Worm (Caenorhabditis elegans) whole organism, L3 larva: ENCODE measurements around the gene cng-3.

Experiments used
- R02D3.7 ChIP-seq: fragments of 150-350 bp; optimal IDR thresholded peaks from 2 replicates; lab custom pipeline; 2014; ENCODE audit warnings: missing biosample characterization, missing genetic modification characterization
- ZK546.5 ChIP-seq: sonication (generic microtip); optimal IDR thresholded peaks from 2 replicates; lab custom pipeline; 2017; ENCODE audit warnings: missing biosample characterization, missing genetic modification characterization
- aly-2 ChIP-seq: fragments of 150-350 bp; optimal IDR thresholded peaks from 2 replicates; lab custom pipeline; 2014; ENCODE audit warnings: missing biosample characterization, missing genetic modification characterization
- ama-1 ChIP-seq: fragments of 150-350 bp; optimal IDR thresholded peaks from 2 replicates; lab custom pipeline; 2018
- ceh-16 ChIP-seq: sonication (generic microtip); optimal IDR thresholded peaks from 2 replicates; lab custom pipeline; 2017; ENCODE audit warnings: missing biosample characterization, missing genetic modification characterization
- ceh-28 ChIP-seq: fragments of 150-350 bp; optimal IDR thresholded peaks from 2 replicates; lab custom pipeline; 2014; ENCODE audit warnings: missing biosample characterization, missing genetic modification reagents, missing genetic modification characterization
- ceh-82 ChIP-seq: fragments of 150-350 bp; optimal IDR thresholded peaks from 2 replicates; lab custom pipeline; 2014; ENCODE audit warnings: missing biosample characterization, missing genetic modification characterization
- ceh-9 ChIP-seq: sonication (generic microtip); optimal IDR thresholded peaks from 2 replicates; lab custom pipeline; 2018; ENCODE audit warnings: missing biosample characterization, missing genetic modification characterization
- daf-12 ChIP-seq: fragments of 150-350 bp; optimal IDR thresholded peaks from 2 replicates; lab custom pipeline; 2014; ENCODE audit warnings: missing biosample characterization, missing genetic modification reagents, missing genetic modification characterization
- egl-27 ChIP-seq: sonication (generic microtip); optimal IDR thresholded peaks from 4 replicates; lab custom pipeline; 2017; ENCODE audit warnings: missing biosample characterization, missing genetic modification reagents, missing genetic modification characterization
- egl-5 ChIP-seq: fragments of 150-350 bp; optimal IDR thresholded peaks from 2 replicates; lab custom pipeline; 2017; ENCODE audit warnings: missing biosample characterization, missing genetic modification reagents, missing genetic modification characterization, inconsistent platforms
- elt-1 ChIP-seq: fragments of 150-350 bp; optimal IDR thresholded peaks from 2 replicates; lab custom pipeline; 2014; ENCODE audit warnings: missing biosample characterization, missing genetic modification characterization
- elt-2 ChIP-seq: sonication (generic microtip); optimal IDR thresholded peaks from 2 replicates; lab custom pipeline; 2016; ENCODE audit warnings: missing genetic modification reagents, mild to moderate bottlenecking, missing genetic modification characterization, missing compliant biosample characterization
- elt-3 ChIP-seq, 3 experiments: fragments of 150-350 bp in 1 of 3; sonication (generic microtip) in 2 of 3; optimal IDR thresholded peaks; 2 replicates in 2 of 3; 4 replicates in 1 of 3; lab custom pipeline; 2014 to 2017; ENCODE audit warnings: missing biosample characterization in 3 of 3, missing genetic modification characterization in 3 of 3
- fkh-10 ChIP-seq: sonication (generic microtip); optimal IDR thresholded peaks from 2 replicates; lab custom pipeline; 2017; ENCODE audit warnings: missing biosample characterization, missing genetic modification reagents, missing genetic modification characterization
- fos-1 ChIP-seq: fragments of 150-350 bp; optimal IDR thresholded peaks from 2 replicates; lab custom pipeline; 2014; ENCODE audit warnings: missing biosample characterization, missing genetic modification characterization
- lin-39 ChIP-seq: fragments of 150-350 bp; optimal IDR thresholded peaks from 2 replicates; lab custom pipeline; 2018; ENCODE audit warnings: missing biosample characterization, missing genetic modification reagents, missing genetic modification characterization
- lsy-12 ChIP-seq: sonication (generic microtip); optimal IDR thresholded peaks from 2 replicates; lab custom pipeline; 2016; ENCODE audit warnings: mild to moderate bottlenecking, missing genetic modification characterization, missing compliant biosample characterization
- mdl-1 ChIP-seq: fragments of 150-350 bp; optimal IDR thresholded peaks from 2 replicates; lab custom pipeline; 2014; ENCODE audit warnings: missing biosample characterization, missing genetic modification characterization
- mml-1 ChIP-seq: fragments of 150-350 bp; sonication (generic microtip); optimal IDR thresholded peaks from 3 replicates; lab custom pipeline; 2014; ENCODE audit warnings: missing biosample characterization, missing genetic modification characterization
- nfya-1 ChIP-seq: sonication (generic microtip); optimal IDR thresholded peaks from 2 replicates; lab custom pipeline; 2017; ENCODE audit warnings: missing genetic modification characterization, mild to moderate bottlenecking, missing compliant biosample characterization, antibody characterized with exemption, moderate library complexity; ENCODE audit not compliant: insufficient read depth
- nhr-11 ChIP-seq: fragments of 150-350 bp; optimal IDR thresholded peaks from 2 replicates; lab custom pipeline; 2014; ENCODE audit warnings: missing biosample characterization, missing genetic modification characterization
- nhr-23 ChIP-seq: fragments of 150-350 bp; optimal IDR thresholded peaks from 2 replicates; lab custom pipeline; 2014; ENCODE audit warnings: missing biosample characterization, missing genetic modification reagents, missing genetic modification characterization
- nhr-237 ChIP-seq: fragments of 150-350 bp; optimal IDR thresholded peaks from 2 replicates; lab custom pipeline; 2014; ENCODE audit warnings: missing biosample characterization, missing genetic modification characterization
- nhr-25 ChIP-seq: sonication (generic microtip); optimal IDR thresholded peaks from 2 replicates; lab custom pipeline; 2017; ENCODE audit warnings: missing biosample characterization, missing genetic modification characterization
- nhr-43 ChIP-seq: sonication (generic microtip); optimal IDR thresholded peaks from 2 replicates; lab custom pipeline; 2016; ENCODE audit warnings: mild to moderate bottlenecking, missing genetic modification characterization, missing compliant biosample characterization; ENCODE audit not compliant: poor library complexity, severe bottlenecking
- nhr-76 ChIP-seq: fragments of 150-350 bp; sonication (generic microtip); optimal IDR thresholded peaks from 5 replicates; lab custom pipeline; 2014; ENCODE audit warnings: missing biosample characterization, missing genetic modification characterization
- nhr-77 ChIP-seq: fragments of 150-350 bp; optimal IDR thresholded peaks from 2 replicates; lab custom pipeline; 2014; ENCODE audit warnings: missing biosample characterization, missing genetic modification characterization
- pha-4 ChIP-seq: fragments of 150-350 bp; optimal IDR thresholded peaks from 2 replicates; lab custom pipeline; 2014; ENCODE audit warnings: missing biosample characterization, missing genetic modification reagents, missing genetic modification characterization
- skn-1 ChIP-seq: fragments of 150-350 bp; optimal IDR thresholded peaks from 2 replicates; lab custom pipeline; 2014; ENCODE audit warnings: missing biosample characterization, missing genetic modification characterization
- snpc-4 ChIP-seq: fragments of 150-350 bp; optimal IDR thresholded peaks from 2 replicates; lab custom pipeline; 2014; ENCODE audit warnings: missing biosample characterization, missing genetic modification characterization
- tbx-2 ChIP-seq: sonication (generic microtip); optimal IDR thresholded peaks from 2 replicates; lab custom pipeline; 2016; ENCODE audit warnings: mild to moderate bottlenecking, missing genetic modification characterization, missing compliant biosample characterization
- unc-62 ChIP-seq: fragments of 150-350 bp; sonication (generic microtip); optimal IDR thresholded peaks from 4 replicates; lab custom pipeline; 2014; ENCODE audit warnings: missing biosample characterization, missing genetic modification reagents, missing genetic modification characterization
- ztf-11 ChIP-seq: fragments of 150-350 bp; optimal IDR thresholded peaks from 2 replicates; lab custom pipeline; 2014; ENCODE audit warnings: missing biosample characterization, missing genetic modification characterization
- ztf-4 ChIP-seq: fragments of 150-350 bp; optimal IDR thresholded peaks from 2 replicates; lab custom pipeline; 2014; ENCODE audit warnings: missing biosample characterization, missing genetic modification characterization

cng-3 gene

ce11 chrIV:9459224-9459781 lies 21.5 kb downstream of the cng-3 start, which contains the start of gene copb-2 (continued):
- TF ChIP-seq mml-1 (tag; lab: Kevin White, UChicago) (no peak), elt-1 (tag; lab: Kevin White, UChicago) (no peak), lin-39 (no peak), egl-5 (tag; lab: Kevin White, UChicago) (peak; percentile 22), ztf-4 (tag; lab: Kevin White, UChicago) (no peak)

- TF ChIP-seq ceh-9, result no peak
Measured at ce11 chrIV:9457400-9457799, 23.4 kb downstream of the cng-3 start, which contains the start of gene cutl-17. cutl-17 (minus strand) TSS chrIV:9457500.

- TF ChIP-seq aly-2 (tag; lab: Kevin White, UChicago) (no peak), daf-12 (tag; lab: Kevin White, UChicago) (no peak), ceh-9 (no peak), nhr-43 (tag; lab: Kevin White, UChicago) (no peak), ama-1 (no peak), ceh-16 (tag; lab: Kevin White, UChicago) (no peak), ZK546.5 (no peak), pha-4 (tag; lab: Kevin White, UChicago) (no peak), tbx-2 (tag; lab: Kevin White, UChicago) (no peak), snpc-4 (tag; lab: Kevin White, UChicago) (no peak), fos-1 (tag; lab: Kevin White, UChicago) (no peak), skn-1 (tag; lab: Kevin White, UChicago) (no peak), R02D3.7 (no peak), nhr-76 (tag; lab: Kevin White, UChicago) (no peak), ztf-4 (tag; lab: Kevin White, UChicago) (no peak)
- TF ChIP-seq, all 47 proteins: peak for 0
Measured at ce11 chrIV:9451816-9452215, 29.0 kb downstream of the cng-3 start.

ce11 chrIV:9450375-9450774 lies 30.5 kb downstream of the cng-3 start, which contains the start of gene cpin-1:
cpin-1 (plus strand) TSS chrIV:9450675.
- TF ChIP-seq ztf-4 (tag; lab: Kevin White, UChicago), result no peak
- TF ChIP-seq nhr-25, result peak; percentile 3
- TF ChIP-seq fkh-10 (GFP tag; lab: Kevin White, UChicago), result no peak
- TF ChIP-seq ceh-9, result no peak
- TF ChIP-seq nhr-11, result no peak
- TF ChIP-seq lsy-12, result no peak
- no peak for TF ChIP-seq nhr-77 (tag; lab: Kevin White, UChicago)
- no peak for TF ChIP-seq pha-4 (tag; lab: Kevin White, UChicago)

- no peak for TF ChIP-seq nhr-25
- no peak for TF ChIP-seq nfya-1 (tag; lab: Kevin White, UChicago)
- no peak for TF ChIP-seq ceh-82
- TF ChIP-seq egl-5 (tag; lab: Kevin White, UChicago), result no peak
- no peak for TF ChIP-seq lin-39
- no peak for TF ChIP-seq nhr-76 (tag; lab: Kevin White, UChicago)
- no peak for TF ChIP-seq nhr-237 (tag; lab: Kevin White, UChicago)
- TF ChIP-seq ceh-28, result no peak
- no peak for TF ChIP-seq elt-2 (tag; lab: Kevin White, UChicago)
- no peak for TF ChIP-seq pha-4 (tag; lab: Kevin White, UChicago)
- TF ChIP-seq unc-62 (GFP tag; lab: Kevin White, UChicago), result no peak
- no peak for TF ChIP-seq nhr-23 (tag; lab: Kevin White, UChicago)
- TF ChIP-seq egl-27 (tag; lab: Kevin White, UChicago), result no peak
- TF ChIP-seq fos-1 (tag; lab: Kevin White, UChicago), result no peak
- TF ChIP-seq fkh-10 (GFP tag; lab: Kevin White, UChicago), result no peak
- TF ChIP-seq elt-3 (tag; optimal IDR thresholded peaks at IDR 0.05; lab: Kevin White, UChicago), result no peak
- no peak for TF ChIP-seq mml-1 (tag; lab: Kevin White, UChicago)
- no peak for TF ChIP-seq mdl-1 (tag; lab: Kevin White, UChicago)
- TF ChIP-seq ztf-11, result no peak
Measured at ce11 chrIV:9447209-9447608, 33.6 kb downstream of the cng-3 start, which contains the start of gene hsp-12.6. hsp-12.6 (minus strand) TSS chrIV:9447228.
